Fruit fly (Drosophila melanogaster) whole organism: ENCODE data around the gene TfIIB.

ENCODE experiments used
- CG8478 ChIP-seq: fragments of >200 bp; optimal IDR thresholded peaks from 2 replicates; lab custom pipeline; 2018; ENCODE audit warnings: inconsistent platforms
- Dll ChIP-seq: fragments of >200 bp; optimal IDR thresholded peaks from 2 replicates; lab custom pipeline; 2017
- psq ChIP-seq: fragments of >200 bp; optimal IDR thresholded peaks from 2 replicates; lab custom pipeline; 2017
- usp ChIP-seq: fragments of >200 bp; optimal IDR thresholded peaks from 2 replicates; lab custom pipeline; 2017; ENCODE audit warnings: missing biosample characterization, missing genetic modification characterization, mixed read lengths

DNA sequence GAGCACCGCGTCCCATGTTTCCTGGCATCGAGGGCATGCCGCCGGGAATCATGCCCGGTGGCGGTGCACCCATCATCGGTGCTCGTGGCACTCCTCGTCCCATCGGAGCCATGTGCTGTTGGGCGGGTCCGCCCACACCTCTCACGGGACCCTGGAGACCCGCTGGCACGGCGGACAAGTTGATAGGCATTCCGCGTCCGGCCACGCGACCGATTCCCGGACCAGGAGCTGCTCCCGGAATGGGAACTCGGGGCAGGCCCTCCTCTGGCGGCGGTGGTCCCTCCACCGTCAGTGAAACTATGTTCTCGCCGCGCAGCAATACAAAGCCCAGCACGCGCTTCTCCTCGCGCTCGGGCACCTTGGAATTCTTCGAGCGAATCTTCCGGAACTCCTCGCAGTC, 5.5 kb upstream of the TfIIB start:
- no peak for TF ChIP-seq psq
- no peak for TF ChIP-seq Dll
- TF ChIP-seq CG8478 (lab: Kevin White, UChicago): no peak
- no peak for TF ChIP-seq usp (GFP tag; lab: Kevin White, UChicago)
